Worm (Caenorhabditis elegans) whole organism, L2 larva: ENCODE results near the gene mam-4.

Experiments used
- C34F6.9 ChIP-seq: fragments of 150-350 bp; optimal IDR thresholded peaks from 2 replicates; lab custom pipeline; 2014; ENCODE audit warnings: missing biosample characterization, missing genetic modification characterization
- F13H6.1 ChIP-seq: sonication (generic microtip); optimal IDR thresholded peaks from 2 replicates; lab custom pipeline; 2016; ENCODE audit warnings: missing genetic modification characterization, missing compliant biosample characterization
- R02D3.7 ChIP-seq: fragments of 150-350 bp; optimal IDR thresholded peaks from 2 replicates; lab custom pipeline; 2014; ENCODE audit warnings: missing biosample characterization, missing genetic modification characterization
- Y55F3AM.14 ChIP-seq: fragments of 200-800 bp; sonication (Bioruptor generic); optimal IDR thresholded peaks from 2 replicates; lab custom pipeline; 2018; ENCODE audit warnings: mild to moderate bottlenecking, missing genetic modification characterization, missing compliant biosample characterization
- ZK546.5 ChIP-seq: sonication (generic microtip); optimal IDR thresholded peaks from 2 replicates; lab custom pipeline; 2017; ENCODE audit warnings: missing biosample characterization, missing genetic modification characterization
- alr-1 ChIP-seq: fragments of 150-350 bp; optimal IDR thresholded peaks from 2 replicates; lab custom pipeline; 2014; ENCODE audit warnings: missing biosample characterization, missing genetic modification characterization
- aly-2 ChIP-seq: fragments of 150-350 bp; optimal IDR thresholded peaks from 2 replicates; lab custom pipeline; 2014; ENCODE audit warnings: missing biosample characterization, missing genetic modification characterization
- ama-1 ChIP-seq: fragments of 150-350 bp; optimal IDR thresholded peaks from 2 replicates; lab custom pipeline; 2018; ENCODE audit warnings: inconsistent platforms
- blmp-1 ChIP-seq: sonication (generic microtip); optimal IDR thresholded peaks from 2 replicates; lab custom pipeline; 2017; ENCODE audit warnings: missing genetic modification characterization, mild to moderate bottlenecking, missing compliant biosample characterization, antibody characterized with exemption, moderate library complexity; ENCODE audit not compliant: insufficient read depth
- ceh-16 ChIP-seq: fragments of 150-350 bp; optimal IDR thresholded peaks from 2 replicates; lab custom pipeline; 2014; ENCODE audit warnings: missing biosample characterization, missing genetic modification characterization
- ceh-82 ChIP-seq: fragments of 150-350 bp; optimal IDR thresholded peaks from 2 replicates; lab custom pipeline; 2014; ENCODE audit warnings: missing biosample characterization, missing genetic modification characterization
- crh-2 ChIP-seq: sonication (generic microtip); optimal IDR thresholded peaks from 2 replicates; lab custom pipeline; 2017; ENCODE audit warnings: missing biosample characterization, missing genetic modification characterization
- dmd-4 ChIP-seq: sonication (generic microtip); optimal IDR thresholded peaks from 2 replicates; lab custom pipeline; 2017; ENCODE audit warnings: missing biosample characterization, missing genetic modification characterization
- egl-27 ChIP-seq: sonication (generic microtip); optimal IDR thresholded peaks from 3 replicates; lab custom pipeline; 2017; ENCODE audit warnings: missing biosample characterization, missing genetic modification reagents, missing genetic modification characterization
- elt-1 ChIP-seq: fragments of 150-350 bp; optimal IDR thresholded peaks from 2 replicates; lab custom pipeline; 2014; ENCODE audit warnings: missing biosample characterization, missing genetic modification characterization
- elt-3 ChIP-seq: sonication (generic microtip); optimal IDR thresholded peaks from 2 replicates; lab custom pipeline; 2017; ENCODE audit warnings: missing biosample characterization, missing genetic modification characterization
- fos-1 ChIP-seq: fragments of 150-350 bp; optimal IDR thresholded peaks from 2 replicates; lab custom pipeline; 2014; ENCODE audit warnings: missing biosample characterization, missing genetic modification characterization
- gmeb-1 ChIP-seq: fragments of 150-350 bp; optimal IDR thresholded peaks from 2 replicates; lab custom pipeline; 2014; ENCODE audit warnings: missing biosample characterization, missing genetic modification characterization
- lin-11 ChIP-seq: fragments of 150-350 bp; sonication (generic microtip); optimal IDR thresholded peaks from 2 replicates; lab custom pipeline; 2014; ENCODE audit warnings: missing biosample characterization, missing genetic modification characterization, inconsistent platforms, mixed read lengths
- lin-13 ChIP-seq: fragments of 150-350 bp; optimal IDR thresholded peaks from 2 replicates; lab custom pipeline; 2014; ENCODE audit warnings: missing biosample characterization, missing genetic modification reagents, missing genetic modification characterization
- lin-39 ChIP-seq: fragments of 150-350 bp; optimal IDR thresholded peaks from 2 replicates; lab custom pipeline; 2014; ENCODE audit warnings: missing biosample characterization, missing genetic modification reagents, missing genetic modification characterization
- lsy-2 ChIP-seq, 2 experiments: fragments of 150-350 bp in 1 of 2; sonication (generic microtip) in 1 of 2; optimal IDR thresholded peaks; 2 replicates each; lab custom pipeline; 2014 to 2017; ENCODE audit warnings: missing biosample characterization in 2 of 2, missing genetic modification characterization in 2 of 2
- mab-5 ChIP-seq: fragments of 150-350 bp; optimal IDR thresholded peaks from 2 replicates; lab custom pipeline; 2014; ENCODE audit warnings: missing biosample characterization, missing genetic modification characterization
- mbf-1 ChIP-seq: sonication (generic microtip); optimal IDR thresholded peaks from 2 replicates; lab custom pipeline; 2017; ENCODE audit warnings: missing biosample characterization, missing genetic modification characterization
- mdl-1 ChIP-seq, 2 experiments: fragments of 150-350 bp in 1 of 2; sonication (generic microtip) in 1 of 2; optimal IDR thresholded peaks; 2 replicates each; lab custom pipeline; 2017; ENCODE audit warnings: missing biosample characterization in 2 of 2, missing genetic modification characterization in 2 of 2
- nhr-10 ChIP-seq: sonication (generic microtip); optimal IDR thresholded peaks from 2 replicates; lab custom pipeline; 2017; ENCODE audit warnings: missing biosample characterization, missing genetic modification characterization
- nhr-11 ChIP-seq: fragments of 150-350 bp; optimal IDR thresholded peaks from 2 replicates; lab custom pipeline; 2014; ENCODE audit warnings: missing biosample characterization, missing genetic modification characterization
- nhr-12 ChIP-seq: fragments of 150-350 bp; optimal IDR thresholded peaks from 2 replicates; lab custom pipeline; 2014; ENCODE audit warnings: missing biosample characterization, missing genetic modification characterization
- nhr-129 ChIP-seq: fragments of 150-350 bp; optimal IDR thresholded peaks from 2 replicates; lab custom pipeline; 2014; ENCODE audit warnings: missing biosample characterization, missing genetic modification characterization
- nhr-21 ChIP-seq: fragments of 150-350 bp; optimal IDR thresholded peaks from 2 replicates; lab custom pipeline; 2014; ENCODE audit warnings: missing biosample characterization, missing genetic modification characterization
- nhr-23 ChIP-seq: fragments of 150-350 bp; optimal IDR thresholded peaks from 2 replicates; lab custom pipeline; 2014; ENCODE audit warnings: missing biosample characterization, missing genetic modification reagents, missing genetic modification characterization
- nhr-237 ChIP-seq: fragments of 150-350 bp; optimal IDR thresholded peaks from 2 replicates; lab custom pipeline; 2014; ENCODE audit warnings: missing biosample characterization, missing genetic modification characterization
- nhr-25 ChIP-seq: fragments of 150-350 bp; sonication (generic microtip); optimal IDR thresholded peaks from 3 replicates; lab custom pipeline; 2014; ENCODE audit warnings: missing biosample characterization, missing genetic modification characterization
- nhr-6 ChIP-seq: fragments of 150-350 bp; optimal IDR thresholded peaks from 2 replicates; lab custom pipeline; 2014; ENCODE audit warnings: missing biosample characterization, missing genetic modification characterization
- nhr-77 ChIP-seq: fragments of 150-350 bp; optimal IDR thresholded peaks from 2 replicates; lab custom pipeline; 2014; ENCODE audit warnings: missing biosample characterization, missing genetic modification characterization
- peb-1 ChIP-seq: fragments of 150-350 bp; optimal IDR thresholded peaks from 2 replicates; lab custom pipeline; 2014; ENCODE audit warnings: missing biosample characterization, missing genetic modification characterization
- sem-4 ChIP-seq: fragments of 150-350 bp; optimal IDR thresholded peaks from 2 replicates; lab custom pipeline; 2014; ENCODE audit warnings: missing biosample characterization, missing genetic modification reagents, missing genetic modification characterization
- skn-1 ChIP-seq: sonication (generic microtip); optimal IDR thresholded peaks from 2 replicates; lab custom pipeline; 2017; ENCODE audit warnings: missing biosample characterization, missing genetic modification characterization
- sma-3 ChIP-seq: sonication (generic microtip); optimal IDR thresholded peaks from 2 replicates; lab custom pipeline; 2016; ENCODE audit warnings: missing genetic modification reagents, missing genetic modification characterization, missing compliant biosample characterization
- sma-9 ChIP-seq, 2 experiments: fragments of 150-350 bp in 1 of 2; sonication (generic microtip) in 1 of 2; optimal IDR thresholded peaks; 2 replicates each; lab custom pipeline; 2014 to 2016; ENCODE audit warnings: missing genetic modification characterization in 2 of 2, mild to moderate bottlenecking in 1 of 2, missing biosample characterization in 1 of 2, missing compliant biosample characterization in 1 of 2, missing genetic modification reagents in 1 of 2, moderate library complexity in 1 of 2
- snpc-4 ChIP-seq: fragments of 150-350 bp; optimal IDR thresholded peaks from 2 replicates; lab custom pipeline; 2014; ENCODE audit warnings: missing biosample characterization, missing genetic modification characterization
- unc-39 ChIP-seq: fragments of 150-350 bp; optimal IDR thresholded peaks from 2 replicates; lab custom pipeline; 2014; ENCODE audit warnings: missing biosample characterization, missing genetic modification characterization
- unc-55 ChIP-seq: fragments of 150-350 bp; sonication (generic microtip); optimal IDR thresholded peaks from 3 replicates; lab custom pipeline; 2014; ENCODE audit warnings: missing biosample characterization, missing genetic modification reagents, missing genetic modification characterization
- unc-62 ChIP-seq: fragments of 150-350 bp; optimal IDR thresholded peaks from 2 replicates; lab custom pipeline; 2014; ENCODE audit warnings: missing biosample characterization, missing genetic modification reagents, missing genetic modification characterization
- ztf-1 ChIP-seq: fragments of 200-800 bp; sonication (Bioruptor generic); conservative IDR thresholded peaks from 2 replicates; pipeline ENCODE4 v1.3.6; 2022; ENCODE audit warnings: missing genetic modification characterization, missing compliant biosample characterization
- ztf-11 ChIP-seq: sonication (generic microtip); optimal IDR thresholded peaks from 2 replicates; lab custom pipeline; 2017; ENCODE audit warnings: missing biosample characterization, missing genetic modification characterization
- ztf-4 ChIP-seq: fragments of 150-350 bp; optimal IDR thresholded peaks from 2 replicates; lab custom pipeline; 2014; ENCODE audit warnings: missing biosample characterization, missing genetic modification characterization

mam-4 gene

DNA sequence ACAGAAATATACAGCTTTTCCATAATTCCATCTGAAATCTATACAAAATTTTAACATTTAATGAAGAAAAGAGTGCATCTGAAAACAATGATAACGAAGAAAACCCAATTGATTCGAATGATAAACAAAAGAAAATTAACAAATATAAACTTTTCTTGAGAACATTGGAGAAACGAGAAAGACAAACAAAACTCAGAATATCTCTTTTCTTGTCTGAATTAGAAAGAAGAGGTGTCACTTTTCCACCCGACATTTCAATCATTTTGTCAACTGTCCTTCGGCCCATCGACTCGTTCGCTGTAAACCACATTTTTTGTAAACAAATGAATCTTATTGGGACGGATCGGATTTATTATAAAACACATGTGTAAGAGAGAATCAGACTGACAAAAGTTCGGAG lies 22.0 kb upstream of the mam-4 start, which contains the start of gene bgal-1:
Gene bgal-1 (minus strand): TSS at position 38 of the 400 bp plus-strand sequence.
- TF ChIP-seq ztf-4 (peak; percentile 25), fos-1 (tag; lab: Kevin White, UChicago) (no peak), unc-55 (no peak), nhr-21 (no peak), crh-2 (tag; lab: Kevin White, UChicago) (peak; percentile 31), gmeb-1 (tag; lab: Kevin White, UChicago) (no peak), blmp-1 (tag; lab: Kevin White, UChicago) (peak; percentile 13), nhr-10 (tag; lab: Kevin White, UChicago) (no peak), nhr-129 (tag; lab: Kevin White, UChicago) (no peak), unc-39 (tag; lab: Kevin White, UChicago) (no peak), lsy-2 (tag; optimal IDR thresholded peaks at IDR 0.05; lab: Kevin White, UChicago) (peak in 1 of 2 experiments; percentile 44), nhr-12 (tag; lab: Kevin White, UChicago) (no peak), lin-39 (tag; lab: Kevin White, UChicago) (no peak), Y55F3AM.14 (no peak), nhr-237 (tag; lab: Kevin White, UChicago) (no peak), lin-13 (GFP tag; lab: Kevin White, UChicago) (peak; percentile 8), F13H6.1 (no peak), alr-1 (no peak), ama-1 (lab: Kevin White, UChicago) (peak; percentile 65), sem-4 (tag; lab: Kevin White, UChicago) (no peak), sma-3 (peak; percentile 4), elt-3 (tag; lab: Kevin White, UChicago) (no peak), peb-1 (tag; lab: Kevin White, UChicago) (no peak), ztf-1 (no peak), nhr-25 (tag; lab: Kevin White, UChicago) (peak; percentile 33)

DNA sequence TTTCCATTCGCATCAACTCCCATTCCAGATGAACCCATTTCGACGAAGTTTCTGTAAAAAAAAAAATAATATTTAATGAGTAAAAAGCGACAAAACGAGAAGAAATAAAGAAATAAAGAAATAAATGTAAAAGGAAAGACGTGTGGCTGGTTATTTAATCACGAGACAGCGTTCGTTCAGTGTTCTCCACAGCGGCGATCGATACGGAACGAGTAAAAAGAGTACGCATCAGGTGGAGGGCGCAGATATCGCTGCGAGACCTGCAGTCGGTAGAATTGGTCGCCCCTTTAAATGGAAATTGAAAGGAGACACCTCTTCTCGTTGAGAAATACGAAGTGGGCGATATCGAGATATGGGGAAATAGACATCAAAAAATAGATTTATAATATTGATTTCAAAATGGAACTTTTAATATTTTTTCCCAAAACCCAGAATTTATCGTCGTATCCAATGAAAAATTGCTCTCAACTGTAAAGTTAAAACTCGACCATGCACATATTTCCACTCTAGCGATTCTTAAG lies 19.2 kb upstream of the mam-4 start, which contains the start of gene pqn-70:
Gene pqn-70 (minus strand): TSS at position 51 of the 521 bp plus-strand sequence.
- TF ChIP-seq crh-2 (tag; lab: Kevin White, UChicago) (peak; percentile 89), blmp-1 (tag; lab: Kevin White, UChicago) (peak; percentile 77), alr-1 (no peak), Y55F3AM.14 (peak; percentile 29), nhr-6 (peak; percentile 40), lin-39 (tag; lab: Kevin White, UChicago) (no peak), lin-13 (GFP tag; lab: Kevin White, UChicago) (peak; percentile 83), ztf-11 (no peak), nhr-77 (tag; lab: Kevin White, UChicago) (no peak), R02D3.7 (tag; lab: Kevin White, UChicago) (no peak), nhr-21 (peak; percentile 85), elt-1 (tag; lab: Kevin White, UChicago) (no peak), nhr-10 (tag; lab: Kevin White, UChicago) (no peak), ztf-4 (peak; percentile 59), egl-27 (tag; lab: Kevin White, UChicago) (peak; percentile 45), elt-3 (tag; lab: Kevin White, UChicago) (no peak), sma-3 (peak; percentile 86), C34F6.9 (tag; lab: Kevin White, UChicago) (peak; percentile 92), lin-11 (tag; lab: Kevin White, UChicago) (peak; percentile 91), peb-1 (tag; lab: Kevin White, UChicago) (no peak), dmd-4 (tag; lab: Kevin White, UChicago) (no peak), nhr-12 (tag; lab: Kevin White, UChicago) (peak; percentile 9), ceh-16 (tag; lab: Kevin White, UChicago) (no peak), unc-55 (peak; percentile 91), ztf-1 (no peak), aly-2 (tag; lab: Kevin White, UChicago) (no peak), mab-5 (tag; lab: Kevin White, UChicago) (peak; percentile 71), nhr-25 (tag; lab: Kevin White, UChicago) (peak; percentile 82), nhr-237 (tag; lab: Kevin White, UChicago) (no peak), nhr-23 (no peak), fos-1 (tag; lab: Kevin White, UChicago) (peak; percentile 55), ceh-82 (tag; lab: Kevin White, UChicago) (peak; percentile 78), mbf-1 (tag; lab: Kevin White, UChicago) (no peak), F13H6.1 (peak; percentile 84), unc-62 (GFP tag; lab: Kevin White, UChicago) (no peak), lsy-2 (tag; optimal IDR thresholded peaks at IDR 0.05; lab: Kevin White, UChicago) (peak; percentile 67 to 92), sem-4 (tag; lab: Kevin White, UChicago) (peak; percentile 83), mdl-1 (tag; optimal IDR thresholded peaks at IDR 0.05; lab: Kevin White, UChicago) (peak in 1 of 2 experiments; percentile 23), gmeb-1 (tag; lab: Kevin White, UChicago) (peak; percentile 78), nhr-11 (tag; lab: Kevin White, UChicago) (no peak), ZK546.5 (tag; lab: Kevin White, UChicago) (no peak), unc-39 (tag; lab: Kevin White, UChicago) (no peak), snpc-4 (tag; lab: Kevin White, UChicago) (peak; percentile 71), nhr-129 (tag; lab: Kevin White, UChicago) (peak; percentile 81), skn-1 (no peak), ama-1 (lab: Kevin White, UChicago) (peak; percentile 37), sma-9 (GFP tag; optimal IDR thresholded peaks at IDR 0.05; lab: Kevin White, UChicago) (peak; percentile 87), sma-9 (tag; optimal IDR thresholded peaks at IDR 0.05; lab: Kevin White, UChicago) (no peak)
